Worm (Caenorhabditis elegans): ENCODE data around the gene fbxa-154.

Gene fbxa-154

DNA sequence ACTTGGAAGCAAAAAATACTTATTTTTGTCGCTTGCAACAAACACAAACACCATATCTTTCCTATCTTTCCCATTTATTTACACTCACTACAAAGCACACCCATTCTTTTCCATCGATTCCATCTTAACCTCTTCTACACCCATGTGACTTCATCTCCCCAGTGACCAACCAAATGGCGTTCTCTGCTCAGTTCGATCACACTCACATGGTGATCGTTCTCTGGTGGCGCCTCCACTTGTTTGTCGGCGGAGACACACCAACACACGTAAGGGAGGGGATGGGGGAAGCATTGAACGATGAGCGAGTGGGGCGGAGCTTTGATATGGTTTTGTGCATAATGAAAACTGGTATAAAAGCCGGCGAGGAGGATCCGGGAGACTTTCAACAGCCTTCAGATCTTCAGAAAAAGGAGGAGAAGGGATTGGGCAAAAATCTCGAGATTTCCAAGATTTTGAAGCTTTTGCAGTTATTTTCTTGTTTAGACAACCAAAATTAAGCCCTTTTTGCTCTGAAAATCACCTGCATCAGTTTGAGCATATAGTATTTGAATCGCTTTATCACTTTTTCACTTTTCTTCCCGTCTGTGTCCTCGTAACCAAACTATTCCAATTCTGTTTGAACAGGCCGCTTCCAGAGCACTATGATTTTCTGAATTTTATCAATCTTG, 38.3 kb downstream of the fbxa-154 start:
- TF ChIP-seq F10B5.3 (tag; optimal IDR thresholded peaks at IDR 0.05), result no peak
- TF ChIP-seq ceh-82 (tag; optimal IDR thresholded peaks at IDR 0.05), result no peak
- peak; percentile 70 for TF ChIP-seq T20F7.1 (GFP tag; optimal IDR thresholded peaks at IDR 0.05)
- no peak for TF ChIP-seq lin-39 (tag; optimal IDR thresholded peaks at IDR 0.05)
- TF ChIP-seq gei-8 (GFP tag; optimal IDR thresholded peaks at IDR 0.05), result no peak
- no peak for TF ChIP-seq zip-11 (GFP tag; IDR thresholded peaks at IDR 0.05)
- no peak for TF ChIP-seq lin-29 (GFP tag; IDR thresholded peaks at IDR 0.05)
- TF ChIP-seq R02D3.7 (tag; optimal IDR thresholded peaks at IDR 0.05), result no peak
- no peak for TF ChIP-seq F26F4.8 (GFP tag; conservative IDR thresholded peaks at IDR 0.05)
- TF ChIP-seq ztf-7 (tag; optimal IDR thresholded peaks at IDR 0.05), result peak; percentile 30
- peak; percentile 75 to 79 for TF ChIP-seq lsy-2 (tag; optimal IDR thresholded peaks at IDR 0.05)
- no peak for TF ChIP-seq unc-39 (tag; optimal IDR thresholded peaks at IDR 0.05)
- no peak for TF ChIP-seq spr-3 (GFP tag; optimal IDR thresholded peaks at IDR 0.05)
- peak; percentile 99 for TF ChIP-seq aha-1 (tag)
- TF ChIP-seq nhr-41 (GFP tag; IDR thresholded peaks at IDR 0.05), result no peak
- TF ChIP-seq nhr-111 (GFP tag; optimal IDR thresholded peaks at IDR 0.05), result no peak
- peak; percentile 93 for TF ChIP-seq hlh-11 (tag; optimal IDR thresholded peaks at IDR 0.05)
- peak; percentile 65 for TF ChIP-seq nhr-48 (tag; optimal IDR thresholded peaks at IDR 0.05)
- TF ChIP-seq nhr-10 (tag; optimal IDR thresholded peaks at IDR 0.05), result peak; percentile 67
- no peak for TF ChIP-seq Y48G9A.11 (GFP tag; IDR thresholded peaks at IDR 0.05)
- peak; percentile 96 for TF ChIP-seq ama-1 (optimal IDR thresholded peaks at IDR 0.05)
- no peak for TF ChIP-seq jun-1 (tag; optimal IDR thresholded peaks at IDR 0.05)
- no peak for TF ChIP-seq dmd-9 (GFP tag; IDR thresholded peaks at IDR 0.05)
- no peak for TF ChIP-seq F44E2.7 (GFP tag; IDR thresholded peaks at IDR 0.05)
- no peak for TF ChIP-seq nhr-42 (GFP tag; IDR thresholded peaks at IDR 0.05)
- peak; percentile 63 for TF ChIP-seq mes-2 (tag; optimal IDR thresholded peaks at IDR 0.05; ENCODE audit: poor library complexity, severe bottlenecking)
- TF ChIP-seq hif-1 (tag; optimal IDR thresholded peaks at IDR 0.05), result peak in 1 of 2 experiments; percentile 70
- TF ChIP-seq duxl-1 (tag; optimal IDR thresholded peaks at IDR 0.05; ENCODE audit: poor library complexity), result peak; percentile 76
- TF ChIP-seq hlh-30 (tag; optimal IDR thresholded peaks at IDR 0.05; ENCODE audit: insufficient read depth), result peak; percentile 97
- TF ChIP-seq F49E8.2 (tag; optimal IDR thresholded peaks at IDR 0.05; ENCODE audit: borderline replicate concordance), result no peak
- TF ChIP-seq spr-1 (tag; optimal IDR thresholded peaks at IDR 0.05), result no peak
- no peak for TF ChIP-seq zfp-2 (tag; optimal IDR thresholded peaks at IDR 0.05)
- TF ChIP-seq nhr-11 (tag; optimal IDR thresholded peaks at IDR 0.05), result peak; percentile 93
- TF ChIP-seq mdt-29 (GFP tag; IDR thresholded peaks at IDR 0.05), result peak; percentile 69; the same call in 1 of the 2 replicates
- no peak for TF ChIP-seq cey-2 (tag; optimal IDR thresholded peaks at IDR 0.05; ENCODE audit: borderline replicate concordance, insufficient read depth)
- TF ChIP-seq nhr-6 (tag; optimal IDR thresholded peaks at IDR 0.05), result peak; percentile 67
- TF ChIP-seq daf-8 (GFP tag; IDR thresholded peaks at IDR 0.05), result no peak
- no peak for TF ChIP-seq ZK546.5 (tag; optimal IDR thresholded peaks at IDR 0.05)
- peak; percentile 62 for TF ChIP-seq dmd-6 (GFP tag; IDR thresholded peaks at IDR 0.05)
- no peak for TF ChIP-seq zfp-3 (GFP tag; conservative IDR thresholded peaks at IDR 0.05)
- no peak for TF ChIP-seq skn-1 (tag; optimal IDR thresholded peaks at IDR 0.05)
- TF ChIP-seq ZK337.2 (GFP tag; IDR thresholded peaks at IDR 0.05), result no peak
- no peak for TF ChIP-seq fos-1 (tag; optimal IDR thresholded peaks at IDR 0.05)
- no peak for TF ChIP-seq ces-1 (GFP tag; optimal IDR thresholded peaks at IDR 0.05)
- no peak for TF ChIP-seq daf-12 (tag; optimal IDR thresholded peaks at IDR 0.05)
- no peak for TF ChIP-seq egl-43 (GFP tag; IDR thresholded peaks at IDR 0.05)
- no peak for TF ChIP-seq pha-4 (GFP tag; IDR thresholded peaks at IDR 0.05)
- no peak for TF ChIP-seq pha-4 (tag; optimal IDR thresholded peaks at IDR 0.05)
- TF ChIP-seq rbr-2 (tag; optimal IDR thresholded peaks at IDR 0.05), result peak; percentile 63
- TF ChIP-seq madf-5 (GFP tag; IDR thresholded peaks at IDR 0.05), result no peak
- no peak for TF ChIP-seq ceh-62 (tag; optimal IDR thresholded peaks at IDR 0.05)
